Fruit fly (Drosophila melanogaster): ENCODE results near the gene Ranbp21.
A peak's percentile ranks its signal among the peaks of the same experiment; 100 is the strongest.

Ranbp21 gene

dm6 chrX:19613473-19613872, 38.6 kb downstream of the Ranbp21 start (continued):
- TF ChIP-seq CG30403 (GFP tag; optimal IDR thresholded peaks at IDR 0.05) (no peak), CG4282 (GFP tag; optimal IDR thresholded peaks at IDR 0.05) (no peak), wdn (GFP tag; IDR thresholded peaks at IDR 0.05) (no peak), CG18619 (GFP tag; optimal IDR thresholded peaks at IDR 0.05) (peak; percentile 34), gcm2 (GFP tag; optimal IDR thresholded peaks at IDR 0.05) (peak; percentile 16), dimm (GFP tag; IDR thresholded peaks at IDR 0.05) (no peak), Eip74EF (GFP tag; optimal IDR thresholded peaks at IDR 0.05) (peak in 1 of 2 experiments; percentile 32), ken (GFP tag; IDR thresholded peaks at IDR 0.05) (no peak), Meics (GFP tag; optimal IDR thresholded peaks at IDR 0.05) (peak; percentile 83), CG43689 (GFP tag; IDR thresholded peaks at IDR 0.05) (no peak), NC2β (GFP tag; optimal IDR thresholded peaks at IDR 0.05) (peak; percentile 21), Bdp1 (GFP tag; optimal IDR thresholded peaks at IDR 0.05) (no peak), sens-2 (GFP tag; IDR thresholded peaks at IDR 0.05) (no peak), vvl (GFP tag; IDR thresholded peaks at IDR 0.05) (peak; percentile 65; the same call in 1 of the 2 replicates), sug (tag; optimal IDR thresholded peaks at IDR 0.05) (peak; percentile 37), B-H1 (GFP tag; IDR thresholded peaks at IDR 0.05) (no peak), ewg (GFP tag; optimal IDR thresholded peaks at IDR 0.05) (no peak), CG12236 (GFP tag; optimal IDR thresholded peaks at IDR 0.05) (peak; percentile 20), ase (GFP tag; IDR thresholded peaks at IDR 0.05) (no peak), Atf-2 (GFP tag; optimal IDR thresholded peaks at IDR 0.05) (no peak), CG9932 (GFP tag; IDR thresholded peaks at IDR 0.05) (no peak), Fer1 (GFP tag; optimal IDR thresholded peaks at IDR 0.05) (peak; percentile 84), jumu (GFP tag; optimal IDR thresholded peaks at IDR 0.05) (no peak), kah (GFP tag; optimal IDR thresholded peaks at IDR 0.05) (peak; percentile 41), CG10462 (GFP tag; optimal IDR thresholded peaks at IDR 0.05) (no peak), dmrt11E (tag; optimal IDR thresholded peaks at IDR 0.05) (peak; percentile 11), pan (optimal IDR thresholded peaks at IDR 0.05) (no peak), pan (GFP tag; optimal IDR thresholded peaks at IDR 0.05 in 1 of 2, IDR thresholded peaks at IDR 0.05 in 1 of 2) (peak in 1 of 2 experiments; percentile 29), gsb-n (tag; optimal IDR thresholded peaks at IDR 0.05) (peak; percentile 30), ind (GFP tag; optimal IDR thresholded peaks at IDR 0.05) (no peak), her (GFP tag; optimal IDR thresholded peaks at IDR 0.05) (peak; percentile 17), Vsx1 (GFP tag; optimal IDR thresholded peaks at IDR 0.05) (no peak), CG14965 (GFP tag; optimal IDR thresholded peaks at IDR 0.05; ENCODE audit: borderline replicate concordance) (no peak), CG12769 (tag; optimal IDR thresholded peaks at IDR 0.05) (no peak), CG4820 (GFP tag; optimal IDR thresholded peaks at IDR 0.05) (no peak), Gug (GFP tag; IDR thresholded peaks at IDR 0.05) (no peak), abd-A (tag; optimal IDR thresholded peaks at IDR 0.05) (no peak), CG7271 (tag; optimal IDR thresholded peaks at IDR 0.05) (peak; percentile 76), CG14667 (GFP tag; IDR thresholded peaks at IDR 0.05) (no peak), CG14860 (GFP tag; IDR thresholded peaks at IDR 0.05; ENCODE audit: partially characterized antibody) (0 out of 3 replicates have a peak, but pooled peaks have one; percentile 7), pum (GFP tag; optimal IDR thresholded peaks at IDR 0.05) (no peak), CG17829 (tag; optimal IDR thresholded peaks at IDR 0.05) (peak; percentile 44), CG18262 (tag; optimal IDR thresholded peaks at IDR 0.05) (peak; percentile 34), CG11247 (GFP tag; IDR thresholded peaks at IDR 0.05) (no peak), CG8281 (tag; optimal IDR thresholded peaks at IDR 0.05) (no peak), ara (GFP tag; IDR thresholded peaks at IDR 0.05) (no peak), gfzf (GFP tag; optimal IDR thresholded peaks at IDR 0.05) (no peak), Hr78 (GFP tag; optimal IDR thresholded peaks at IDR 0.05) (no peak), odd (GFP tag; optimal IDR thresholded peaks at IDR 0.05) (peak; percentile 70), hb (GFP tag; IDR thresholded peaks at IDR 0.05; ENCODE audit: partially characterized antibody) (no peak), pb (GFP tag; optimal IDR thresholded peaks at IDR 0.05) (peak; percentile 57), twi (tag; optimal IDR thresholded peaks at IDR 0.05) (no peak)

All from whole organism, embryonic.